Worm (Caenorhabditis elegans) whole organism, young adult: Measurements from ENCODE around the gene ssup-72.

Experiments used
- F22D6.2 ChIP-seq: sonication (generic microtip); optimal IDR thresholded peaks from 2 replicates; lab custom pipeline; 2016; ENCODE audit warnings: mild to moderate bottlenecking, missing genetic modification characterization, missing compliant biosample characterization
- F23B12.7 ChIP-seq: sonication (generic microtip); optimal IDR thresholded peaks from 2 replicates; lab custom pipeline; 2017; ENCODE audit warnings: missing genetic modification characterization, mild to moderate bottlenecking, missing compliant biosample characterization, antibody characterized with exemption, moderate library complexity; ENCODE audit not compliant: insufficient read depth
- K11D2.4 ChIP-seq: fragments of 200-800 bp; sonication (Bioruptor generic); IDR thresholded peaks from 2 replicates; pipeline ENCODE4 v1.3.6; 2022; ENCODE audit warnings: missing genetic modification reagents, missing genetic modification characterization, missing compliant biosample characterization
- Y67H2A.10 ChIP-seq: fragments of 200-800 bp; sonication (Bioruptor generic); conservative IDR thresholded peaks from 2 replicates; pipeline ENCODE4 v1.3.6; 2022; ENCODE audit warnings: missing genetic modification reagents, missing genetic modification characterization, missing compliant biosample characterization
- ama-1 ChIP-seq, 3 experiments: fragments of 150-350 bp in 1 of 3; sonication (generic microtip) in 2 of 3; optimal IDR thresholded peaks; 2 replicates each; lab custom pipeline; 2014 to 2018; ENCODE audit warnings: missing biosample characterization in 2 of 3, missing genetic modification characterization in 2 of 3, missing genetic modification reagents in 2 of 3
- athp-1 ChIP-seq: sonication (generic microtip); optimal IDR thresholded peaks from 2 replicates; lab custom pipeline; 2017; ENCODE audit warnings: mild to moderate bottlenecking, missing genetic modification characterization, missing compliant biosample characterization
- bed-2 ChIP-seq: fragments of 200-800 bp; sonication (Bioruptor generic); IDR thresholded peaks from 2 replicates; pipeline ENCODE4 v1.3.6; 2022; ENCODE audit warnings: missing genetic modification reagents, missing genetic modification characterization, missing compliant biosample characterization
- ccch-3 ChIP-seq: fragments of 200-800 bp; sonication (Bioruptor generic); optimal IDR thresholded peaks from 2 replicates; lab custom pipeline; 2018; ENCODE audit warnings: mild to moderate bottlenecking, missing genetic modification characterization, missing compliant biosample characterization
- ceh-27 ChIP-seq: fragments of 200-800 bp; sonication (Bioruptor generic); optimal IDR thresholded peaks from 2 replicates; lab custom pipeline; 2018; ENCODE audit warnings: mild to moderate bottlenecking, missing genetic modification characterization, moderate library complexity, missing compliant biosample characterization
- ceh-40 ChIP-seq: fragments of 200-800 bp; sonication (Bioruptor generic); IDR thresholded peaks from 2 replicates; pipeline ENCODE4 v1.3.6; 2022; ENCODE audit warnings: missing genetic modification characterization, missing compliant biosample characterization
- ceh-91 ChIP-seq: fragments of 200-800 bp; sonication (Bioruptor generic); IDR thresholded peaks from 2 replicates; pipeline ENCODE4 v1.3.6; 2022; ENCODE audit warnings: missing genetic modification reagents, missing genetic modification characterization, missing compliant biosample characterization
- chd-7 ChIP-seq: sonication (generic microtip); optimal IDR thresholded peaks from 2 replicates; lab custom pipeline; 2016; ENCODE audit warnings: mild to moderate bottlenecking, missing genetic modification characterization, moderate library complexity, missing compliant biosample characterization
- die-1 ChIP-seq: sonication (generic microtip); optimal IDR thresholded peaks from 2 replicates; lab custom pipeline; 2016; ENCODE audit warnings: missing genotype, mild to moderate bottlenecking, missing genetic modification characterization, missing compliant biosample characterization
- dox-1 ChIP-seq: fragments of 200-800 bp; sonication (Bioruptor generic); IDR thresholded peaks from 2 replicates; pipeline ENCODE4 v1.3.6; 2022; ENCODE audit warnings: missing genetic modification reagents, missing genetic modification characterization, missing compliant biosample characterization
- efl-1 ChIP-seq: fragments of 150-350 bp; optimal IDR thresholded peaks from 2 replicates; lab custom pipeline; 2014; ENCODE audit warnings: missing biosample characterization, missing genetic modification reagents, missing genetic modification characterization
- egl-18 ChIP-seq: fragments of 200-800 bp; sonication (Bioruptor generic); IDR thresholded peaks from 2 replicates; pipeline ENCODE4 v1.3.6; 2022; ENCODE audit warnings: missing genetic modification reagents, missing genetic modification characterization, missing compliant biosample characterization
- fkh-3 ChIP-seq: sonication (generic microtip); optimal IDR thresholded peaks from 2 replicates; lab custom pipeline; 2016; ENCODE audit warnings: mild to moderate bottlenecking, missing genetic modification characterization, missing compliant biosample characterization
- gei-17 ChIP-seq: fragments of 200-800 bp; sonication (Bioruptor generic); optimal IDR thresholded peaks from 2 replicates; lab custom pipeline; 2018; ENCODE audit warnings: mild to moderate bottlenecking, missing genetic modification characterization, missing compliant biosample characterization
- hlh-12 ChIP-seq: sonication (generic microtip); optimal IDR thresholded peaks from 2 replicates; lab custom pipeline; 2016; ENCODE audit warnings: missing genetic modification characterization, missing compliant biosample characterization
- hlh-26 ChIP-seq: fragments of 200-800 bp; sonication (Bioruptor generic); conservative IDR thresholded peaks from 2 replicates; pipeline ENCODE4 v1.3.6; 2022; ENCODE audit warnings: missing genetic modification reagents, missing genetic modification characterization, missing compliant biosample characterization
- hmg-1.2 ChIP-seq: fragments of 200-800 bp; sonication (Bioruptor generic); IDR thresholded peaks from 2 replicates; pipeline ENCODE4 v1.3.6; 2022; ENCODE audit warnings: missing genetic modification reagents, missing genetic modification characterization, missing compliant biosample characterization
- hsf-1 ChIP-seq: fragments of 200-800 bp; sonication (Bioruptor generic); IDR thresholded peaks from 2 replicates; pipeline ENCODE4 v1.3.6; 2022; ENCODE audit warnings: missing genetic modification reagents, missing genetic modification characterization, missing compliant biosample characterization
- lin-40 ChIP-seq: sonication (generic microtip); optimal IDR thresholded peaks from 2 replicates; lab custom pipeline; 2016; ENCODE audit warnings: missing genetic modification characterization, mild to moderate bottlenecking, missing compliant biosample characterization, missing genotype, missing genetic modification reagents
- lin-54 ChIP-seq: fragments of 200-800 bp; sonication (Bioruptor generic); optimal IDR thresholded peaks from 2 replicates; lab custom pipeline; 2018; ENCODE audit warnings: mild to moderate bottlenecking, missing genetic modification characterization, missing compliant biosample characterization
- lir-1 ChIP-seq: fragments of 200-800 bp; sonication (Bioruptor generic); conservative IDR thresholded peaks from 2 replicates; pipeline ENCODE4 v1.3.6; 2022; ENCODE audit warnings: missing genetic modification reagents, missing genetic modification characterization, missing compliant biosample characterization
- lsl-1 ChIP-seq: fragments of 200-800 bp; sonication (Bioruptor generic); optimal IDR thresholded peaks from 2 replicates; lab custom pipeline; 2018; ENCODE audit warnings: mild to moderate bottlenecking, missing genetic modification characterization, moderate library complexity, missing compliant biosample characterization
- madf-3 ChIP-seq: fragments of 200-800 bp; sonication (Bioruptor generic); IDR thresholded peaks from 2 replicates; pipeline ENCODE4 v1.3.6; 2022; ENCODE audit warnings: missing genetic modification reagents, missing genetic modification characterization, missing compliant biosample characterization
- madf-6 ChIP-seq: fragments of 200-800 bp; sonication (Bioruptor generic); IDR thresholded peaks from 2 replicates; pipeline ENCODE4 v1.3.6; 2022; ENCODE audit warnings: missing genetic modification reagents, missing genetic modification characterization, missing compliant biosample characterization
- madf-8 ChIP-seq: fragments of 200-800 bp; sonication (Bioruptor generic); conservative IDR thresholded peaks from 2 replicates; pipeline ENCODE4 v1.3.6; 2022; ENCODE audit warnings: missing genetic modification reagents, missing genetic modification characterization, missing compliant biosample characterization
- nfya-1 ChIP-seq: sonication (generic microtip); optimal IDR thresholded peaks from 2 replicates; lab custom pipeline; 2017; ENCODE audit warnings: antibody characterized with exemption, missing compliant biosample characterization, missing genetic modification characterization, borderline replicate concordance; ENCODE audit not compliant: insufficient read depth
- nhr-120 ChIP-seq: fragments of 200-800 bp; sonication (Bioruptor generic); IDR thresholded peaks from 2 replicates; pipeline ENCODE4 v1.3.6; 2022; ENCODE audit warnings: missing genetic modification characterization, missing compliant biosample characterization
- nhr-179 ChIP-seq: sonication (generic microtip); optimal IDR thresholded peaks from 2 replicates; lab custom pipeline; 2016; ENCODE audit warnings: mild to moderate bottlenecking, missing genetic modification characterization, missing compliant biosample characterization
- nhr-80 ChIP-seq: sonication (generic microtip); optimal IDR thresholded peaks from 2 replicates; lab custom pipeline; 2016; ENCODE audit warnings: missing genetic modification characterization, missing compliant biosample characterization
- nhr-90 ChIP-seq: sonication (generic microtip); optimal IDR thresholded peaks from 2 replicates; lab custom pipeline; 2016; ENCODE audit warnings: missing genotype, mild to moderate bottlenecking, missing genetic modification characterization, missing compliant biosample characterization
- pbrm-1 ChIP-seq: fragments of 200-800 bp; sonication (Bioruptor generic); IDR thresholded peaks from 2 replicates; pipeline ENCODE4 v1.3.6; 2022; ENCODE audit warnings: missing genetic modification reagents, missing genetic modification characterization, missing compliant biosample characterization
- rec-8 ChIP-seq, 2 experiments: sonication (generic microtip); optimal IDR thresholded peaks; 2 replicates each; lab custom pipeline; 2016; ENCODE audit warnings: mild to moderate bottlenecking in 2 of 2, missing genetic modification characterization in 2 of 2, missing genetic modification reagents in 2 of 2, missing genotype in 2 of 2, missing biosample characterization in 1 of 2, missing compliant biosample characterization in 1 of 2, moderate library complexity in 1 of 2
- repo-1 ChIP-seq: sonication (generic microtip); optimal IDR thresholded peaks from 2 replicates; lab custom pipeline; 2017; ENCODE audit warnings: mild to moderate bottlenecking, missing genetic modification characterization, missing compliant biosample characterization
- sea-2 ChIP-seq: fragments of 200-800 bp; sonication (Bioruptor generic); IDR thresholded peaks from 2 replicates; pipeline ENCODE4 v1.3.6; 2022; ENCODE audit warnings: missing genetic modification characterization, missing compliant biosample characterization
- snpc-1.3 ChIP-seq: sonication (generic microtip); optimal IDR thresholded peaks from 2 replicates; lab custom pipeline; 2017; ENCODE audit warnings: missing genetic modification characterization, mild to moderate bottlenecking, missing compliant biosample characterization, antibody characterized with exemption, moderate library complexity, missing genotype, missing genetic modification reagents; ENCODE audit not compliant: insufficient read depth
- snpc-4 ChIP-seq, 5 experiments: fragments of 150-350 bp in 1 of 5; sonication (generic microtip) in 4 of 5; optimal IDR thresholded peaks; 2 replicates each; lab custom pipeline; 2014 to 2018; ENCODE audit warnings: missing genetic modification characterization in 5 of 5, missing biosample characterization in 3 of 5, antibody characterized with exemption in 2 of 5, mild to moderate bottlenecking in 2 of 5, missing compliant biosample characterization in 2 of 5, missing genotype in 2 of 5, moderate library complexity in 2 of 5, missing genetic modification reagents in 1 of 5
- sptf-2 ChIP-seq: fragments of 200-800 bp; sonication (Bioruptor generic); optimal IDR thresholded peaks from 2 replicates; lab custom pipeline; 2018; ENCODE audit warnings: mild to moderate bottlenecking, missing genetic modification characterization, missing compliant biosample characterization
- tlf-1 ChIP-seq: fragments of 200-800 bp; sonication (Bioruptor generic); optimal IDR thresholded peaks from 2 replicates; lab custom pipeline; 2018; ENCODE audit warnings: mild to moderate bottlenecking, missing genetic modification characterization, missing compliant biosample characterization
- xnd-1 ChIP-seq: sonication (generic microtip); optimal IDR thresholded peaks from 2 replicates; lab custom pipeline; 2016; ENCODE audit warnings: missing genotype, missing genetic modification reagents, missing genetic modification characterization, missing compliant biosample characterization

The ssup-72 gene

ce11 chrII:6781231-6781630, 4.8 kb downstream of the ssup-72 start (continued):
- no peak for TF ChIP-seq egl-18 (GFP tag; lab: Robert Waterston, UW)
- TF ChIP-seq fkh-3 (tag; lab: Kevin White, UChicago): no peak
- no peak for TF ChIP-seq chd-7 (tag; lab: Kevin White, UChicago)
- TF ChIP-seq ceh-27 (GFP tag; lab: Kevin White, UChicago): no peak
- no peak for TF ChIP-seq tlf-1
- no peak for TF ChIP-seq ceh-40 (GFP tag; lab: Robert Waterston, UW)

- TF ChIP-seq snpc-1.3 (peak; percentile 37), hlh-12 (tag; lab: Kevin White, UChicago) (no peak), athp-1 (tag; lab: Kevin White, UChicago) (no peak), madf-8 (peak; percentile 85), efl-1 (GFP tag; lab: Kevin White, UChicago) (peak; percentile 48), lsl-1 (GFP tag; lab: Kevin White, UChicago) (peak; percentile 81), ceh-91 (GFP tag; lab: Robert Waterston, UW) (0 out of 2 replicates have a peak, but pooled peaks have one; percentile 35), bed-2 (GFP tag; lab: Robert Waterston, UW) (no peak), madf-6 (peak; percentile 91), xnd-1 (peak; percentile 73)
- TF ChIP-seq, all 124 proteins: peak for 7
Observed at ce11 chrII:6781983-6782382, 5.6 kb downstream of the ssup-72 start.

- TF ChIP-seq pbrm-1 (GFP tag; lab: Robert Waterston, UW): 0 out of 2 replicates have a peak, but pooled peaks have one; percentile 33
- no peak; the same call in 1 of the 2 replicates for TF ChIP-seq K11D2.4
- TF ChIP-seq dox-1: peak; percentile 55; the same call in 1 of the 2 replicates
- TF ChIP-seq sea-2 (GFP tag; lab: Robert Waterston, UW): no peak
- no peak for TF ChIP-seq lin-54 (GFP tag; lab: Kevin White, UChicago)
- no peak for TF ChIP-seq snpc-4 (GFP tag; optimal IDR thresholded peaks at IDR 0.05; lab: Kevin White, UChicago)
- TF ChIP-seq snpc-4 (tag; optimal IDR thresholded peaks at IDR 0.05; lab: Kevin White, UChicago): peak in 2 of 4 experiments; percentile 12 to 22
- no peak for TF ChIP-seq die-1 (tag; lab: Kevin White, UChicago)
- TF ChIP-seq lir-1: no peak
- no peak for TF ChIP-seq ccch-3 (GFP tag; lab: Kevin White, UChicago)
- TF ChIP-seq hmg-1.2 (GFP tag; lab: Robert Waterston, UW): peak; percentile 45
- TF ChIP-seq chd-7 (tag; lab: Kevin White, UChicago): no peak
- TF ChIP-seq gei-17 (GFP tag; lab: Kevin White, UChicago): peak; percentile 14
- TF ChIP-seq nhr-179 (tag; lab: Kevin White, UChicago): no peak
- peak; percentile 58 for TF ChIP-seq nhr-80 (tag; lab: Kevin White, UChicago)
- TF ChIP-seq Y67H2A.10 (GFP tag; lab: Robert Waterston, UW): 0 out of 2 replicates have a peak, but pooled peaks have one; percentile 58
- peak; percentile 42 for TF ChIP-seq tlf-1
- no peak for TF ChIP-seq F22D6.2 (tag; lab: Kevin White, UChicago)
- TF ChIP-seq ama-1 (optimal IDR thresholded peaks at IDR 0.05; lab: Kevin White, UChicago): no peak
- TF ChIP-seq ama-1 (GFP tag; optimal IDR thresholded peaks at IDR 0.05; lab: Kevin White, UChicago): no peak
- TF ChIP-seq rec-8 (tag; optimal IDR thresholded peaks at IDR 0.05; lab: Kevin White, UChicago): no peak
- TF ChIP-seq sptf-2 (GFP tag; lab: Kevin White, UChicago): no peak
- no peak for TF ChIP-seq F23B12.7 (tag; lab: Kevin White, UChicago)
- TF ChIP-seq repo-1 (tag; lab: Kevin White, UChicago): no peak
- TF ChIP-seq hsf-1 (GFP tag; lab: Robert Waterston, UW): no peak
- no peak for TF ChIP-seq nhr-90 (tag; lab: Kevin White, UChicago)
- no peak for TF ChIP-seq nfya-1
- no peak for TF ChIP-seq madf-3
- TF ChIP-seq nhr-120 (GFP tag; lab: Robert Waterston, UW): no peak
- TF ChIP-seq lin-40 (tag; lab: Kevin White, UChicago): peak; percentile 23
- TF ChIP-seq madf-6: no peak
- no peak for TF ChIP-seq hlh-26 (GFP tag; lab: Robert Waterston, UW)
Observed at ce11 chrII:6782738-6783163, 6.4 kb downstream of the ssup-72 start.
